Fruit fly (Drosophila melanogaster) whole organism, embryonic: Measurements from ENCODE around the gene Tom.

Source experiments
- CG8281 ChIP-seq: fragments of 200-800 bp; sonication (Bioruptor generic); optimal IDR thresholded peaks from 2 replicates; lab custom pipeline; 2018; ENCODE audit warnings: missing biosample characterization, mild to moderate bottlenecking, missing genetic modification characterization, moderate library complexity
- grn ChIP-seq: fragments of 200-800 bp; sonication (Bioruptor generic); optimal IDR thresholded peaks from 3 replicates; lab custom pipeline; 2017; ENCODE audit warnings: missing biosample characterization, missing genetic modification characterization

DNA sequence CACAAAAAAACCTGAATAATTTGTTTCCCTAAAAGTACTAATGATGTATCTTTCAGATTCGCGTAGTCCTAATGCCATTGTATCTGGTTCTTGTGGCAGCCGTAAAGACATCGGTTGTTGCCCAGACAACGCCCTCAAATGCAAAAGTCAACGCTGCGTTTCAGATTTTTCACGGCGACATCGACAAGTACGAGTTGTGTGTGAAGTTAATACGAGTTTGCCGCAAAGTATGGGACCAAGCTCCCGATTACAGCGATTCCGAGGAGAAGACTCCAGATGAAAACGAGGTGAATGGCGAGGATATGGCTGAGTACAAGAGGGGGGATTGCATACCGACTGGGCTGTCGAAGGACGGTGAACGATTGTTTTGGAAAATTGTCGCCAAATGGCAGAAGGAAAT, 10.9 kb downstream of the Tom start:
- TF ChIP-seq CG8281 (tag; lab: Kevin White, UChicago) (no peak), grn (no peak)
